Worm (Caenorhabditis elegans): Measurements from ENCODE around the gene try-10.

ce11 chrV:13013844-13014243 lies 786 bp upstream of the try-10 start, which contains the start of gene F15B9.6:
- no peak for TF ChIP-seq ceh-82 (tag; optimal IDR thresholded peaks at IDR 0.05)
- no peak for TF ChIP-seq Y5F2A.4 (GFP tag; optimal IDR thresholded peaks at IDR 0.05)
- no peak for TF ChIP-seq nhr-76 (tag; optimal IDR thresholded peaks at IDR 0.05)
- TF ChIP-seq nhr-28 (tag; optimal IDR thresholded peaks at IDR 0.05), result no peak
- no peak for TF ChIP-seq dve-1 (tag; optimal IDR thresholded peaks at IDR 0.05; ENCODE audit: insufficient read depth)
- TF ChIP-seq Y48G9A.11 (GFP tag; IDR thresholded peaks at IDR 0.05), result no peak
- no peak for TF ChIP-seq pqm-1 (tag; optimal IDR thresholded peaks at IDR 0.05)
- no peak for TF ChIP-seq aha-1 (tag)
- TF ChIP-seq dpl-1 (GFP tag; optimal IDR thresholded peaks at IDR 0.05), result no peak
- TF ChIP-seq zip-2 (tag; optimal IDR thresholded peaks at IDR 0.05), result no peak
- no peak for TF ChIP-seq tra-1 (GFP tag; IDR thresholded peaks at IDR 0.05)
- TF ChIP-seq lin-38 (GFP tag; IDR thresholded peaks at IDR 0.05), result no peak
- TF ChIP-seq ztf-11 (tag; optimal IDR thresholded peaks at IDR 0.05), result no peak
- no peak for TF ChIP-seq spr-3 (GFP tag; optimal IDR thresholded peaks at IDR 0.05)
